Fruit fly (Drosophila melanogaster): ENCODE data around the gene Hsp67Bc.

The Hsp67Bc gene

DNA sequence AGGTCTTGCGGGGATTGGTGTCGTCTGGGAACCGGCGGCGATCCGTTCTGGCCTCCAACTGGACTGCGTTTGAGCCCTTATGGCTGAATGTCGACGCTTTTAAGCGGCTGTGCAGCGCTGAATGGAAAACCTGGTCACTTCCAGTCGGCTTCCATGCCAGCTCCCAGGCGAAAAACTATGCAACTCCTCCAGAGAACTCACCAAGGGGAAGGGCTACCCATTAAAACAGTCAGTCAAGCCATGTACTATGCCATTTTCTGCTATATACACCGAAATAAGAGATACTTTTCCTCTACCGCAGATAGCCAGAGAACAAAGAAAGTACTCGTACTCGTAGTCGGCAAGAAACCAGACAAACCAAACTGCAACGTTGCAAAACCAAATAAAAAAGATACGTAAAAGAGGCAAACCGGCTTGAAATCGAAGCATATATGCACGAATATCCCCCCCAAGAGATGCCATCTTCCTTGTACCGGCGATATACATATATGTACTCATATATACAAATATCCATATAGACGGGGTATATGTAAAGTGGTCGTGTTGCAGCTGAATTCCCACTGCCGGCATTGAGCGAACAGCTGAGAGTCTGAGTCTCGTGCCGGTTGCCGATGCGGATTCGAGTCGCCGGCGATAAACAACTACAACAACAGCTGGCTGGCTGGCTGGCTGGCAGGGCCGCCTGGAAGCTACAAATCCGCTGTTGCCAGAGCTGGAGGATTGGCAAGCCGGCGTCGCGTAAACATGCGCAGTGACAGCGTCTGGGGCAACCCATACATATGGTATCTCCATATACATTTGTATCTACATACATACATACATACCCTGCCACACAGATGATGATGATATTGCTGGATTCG lies 7.4 kb upstream of the Hsp67Bc start, which contains the start of gene Hsp67Ba:
Gene Hsp67Ba (minus strand): TSS at position 51 of the 860 bp plus-strand sequence.
- TF ChIP-seq Jra (GFP tag; optimal IDR thresholded peaks at IDR 0.05) (no peak), brk (GFP tag; optimal IDR thresholded peaks at IDR 0.05) (no peak), tai (GFP tag; optimal IDR thresholded peaks at IDR 0.05) (no peak), Vsx2 (GFP tag; optimal IDR thresholded peaks at IDR 0.05; ENCODE audit: partially characterized antibody) (no peak), HLH106 (tag; optimal IDR thresholded peaks at IDR 0.05) (no peak), Hr83 (GFP tag; optimal IDR thresholded peaks at IDR 0.05; ENCODE audit: poor library complexity, severe bottlenecking) (peak; percentile 26), CG9705 (GFP tag; optimal IDR thresholded peaks at IDR 0.05) (no peak), dsf (GFP tag; optimal IDR thresholded peaks at IDR 0.05; ENCODE audit: borderline replicate concordance) (no peak), woc (GFP tag; optimal IDR thresholded peaks at IDR 0.05) (peak; percentile 11), foxo (GFP tag; optimal IDR thresholded peaks at IDR 0.05) (no peak), Rel (GFP tag; optimal IDR thresholded peaks at IDR 0.05) (no peak), Rel (tag; optimal IDR thresholded peaks at IDR 0.05) (no peak), CrebA (GFP tag; optimal IDR thresholded peaks at IDR 0.05; ENCODE audit: borderline replicate concordance) (peak; percentile 51), lola (GFP tag; optimal IDR thresholded peaks at IDR 0.05) (no peak), fru (GFP tag; optimal IDR thresholded peaks at IDR 0.05) (peak; percentile 22), psq (GFP tag; optimal IDR thresholded peaks at IDR 0.05) (peak; percentile 49), ey (GFP tag; optimal IDR thresholded peaks at IDR 0.05) (no peak), rgr (GFP tag; optimal IDR thresholded peaks at IDR 0.05) (no peak), CG32264 (GFP tag; optimal IDR thresholded peaks at IDR 0.05) (no peak), jim (GFP tag; optimal IDR thresholded peaks at IDR 0.05) (no peak), Mio (GFP tag; optimal IDR thresholded peaks at IDR 0.05) (no peak), sage (GFP tag; optimal IDR thresholded peaks at IDR 0.05) (no peak), Abd-B (GFP tag; optimal IDR thresholded peaks at IDR 0.05) (no peak), GATAd (GFP tag; optimal IDR thresholded peaks at IDR 0.05) (no peak), N (GFP tag; optimal IDR thresholded peaks at IDR 0.05) (no peak), Sp1 (GFP tag; optimal IDR thresholded peaks at IDR 0.05) (no peak), Hr78 (GFP tag; optimal IDR thresholded peaks at IDR 0.05) (no peak), Dif (GFP tag; optimal IDR thresholded peaks at IDR 0.05; ENCODE audit: partially characterized antibody) (peak; percentile 51), dl (GFP tag; optimal IDR thresholded peaks at IDR 0.05; ENCODE audit: insufficient read depth in 1 of 2, partially characterized antibody in 2 of 2) (no peak), br (GFP tag; optimal IDR thresholded peaks at IDR 0.05) (no peak)

DNA sequence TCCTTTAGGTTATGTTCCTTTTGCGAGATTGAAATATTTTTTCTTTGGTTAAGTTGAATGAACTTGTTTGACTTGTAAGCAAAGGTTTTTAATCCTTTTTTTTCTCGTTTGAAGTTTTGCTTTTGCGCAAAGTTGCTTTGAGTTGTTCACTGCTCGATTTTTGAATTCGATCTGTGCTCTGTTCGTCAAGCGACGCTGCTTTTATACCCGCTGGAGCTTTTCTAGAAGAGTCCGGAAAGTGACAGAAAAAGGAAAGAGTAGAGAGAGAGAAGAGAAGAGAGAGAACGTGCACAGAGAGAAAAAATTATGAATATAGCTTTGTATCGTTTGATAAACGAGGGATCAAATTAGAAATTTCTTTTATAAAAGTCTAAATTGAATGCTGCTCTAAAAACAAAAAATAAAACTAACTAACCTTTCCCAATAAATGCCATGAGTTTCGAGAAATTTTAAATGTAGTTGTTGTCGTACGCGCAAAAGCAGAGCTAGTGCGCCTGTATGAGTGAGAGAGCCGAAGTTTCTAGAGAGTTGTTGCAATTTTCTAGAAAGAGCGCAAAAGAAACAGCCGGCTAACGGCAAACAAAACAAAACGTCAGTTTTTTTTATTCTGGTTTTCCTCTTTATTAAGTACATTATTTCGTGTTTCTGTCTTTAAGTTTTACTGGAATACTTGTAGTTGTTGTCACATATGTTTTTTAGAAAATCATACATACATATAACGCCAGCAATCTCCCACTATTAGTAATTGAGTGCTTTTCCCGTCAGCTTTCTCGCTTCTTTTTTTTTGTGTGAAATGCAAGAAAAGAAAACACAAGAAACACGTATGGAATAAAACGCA lies 5.1 kb upstream of the Hsp67Bc start, which contains the start of gene Hsp26:
Gene Hsp26 (minus strand): TSS at position 230 of the 838 bp plus-strand sequence.
- TF ChIP-seq tai (GFP tag; optimal IDR thresholded peaks at IDR 0.05) (no peak), usp (GFP tag; optimal IDR thresholded peaks at IDR 0.05) (no peak), jim (GFP tag; optimal IDR thresholded peaks at IDR 0.05) (peak; percentile 79), Hr83 (GFP tag; optimal IDR thresholded peaks at IDR 0.05; ENCODE audit: poor library complexity, severe bottlenecking) (peak; percentile 6), CG32264 (GFP tag; optimal IDR thresholded peaks at IDR 0.05) (peak; percentile 86), dl (GFP tag; optimal IDR thresholded peaks at IDR 0.05; ENCODE audit: insufficient read depth in 1 of 2, partially characterized antibody in 2 of 2) (peak; percentile 23 to 25), h (GFP tag; optimal IDR thresholded peaks at IDR 0.05) (peak; percentile 97), Abd-B (GFP tag; optimal IDR thresholded peaks at IDR 0.05) (no peak), Myc (optimal IDR thresholded peaks at IDR 0.05) (no peak), brk (GFP tag; optimal IDR thresholded peaks at IDR 0.05) (peak; percentile 97), Mio (GFP tag; optimal IDR thresholded peaks at IDR 0.05) (peak; percentile 30), psq (GFP tag; optimal IDR thresholded peaks at IDR 0.05) (peak; percentile 94), Dfd (GFP tag; optimal IDR thresholded peaks at IDR 0.05) (no peak), woc (GFP tag; optimal IDR thresholded peaks at IDR 0.05) (peak; percentile 92), CG9705 (GFP tag; optimal IDR thresholded peaks at IDR 0.05) (no peak), Hr78 (GFP tag; optimal IDR thresholded peaks at IDR 0.05) (no peak), lola (GFP tag; optimal IDR thresholded peaks at IDR 0.05) (no peak), CrebA (GFP tag; optimal IDR thresholded peaks at IDR 0.05; ENCODE audit: borderline replicate concordance) (no peak), ey (GFP tag; optimal IDR thresholded peaks at IDR 0.05) (peak; percentile 96), Dif (GFP tag; optimal IDR thresholded peaks at IDR 0.05; ENCODE audit: partially characterized antibody) (peak; percentile 66), rgr (GFP tag; optimal IDR thresholded peaks at IDR 0.05) (peak; percentile 96), GATAd (GFP tag; optimal IDR thresholded peaks at IDR 0.05) (no peak), sage (GFP tag; optimal IDR thresholded peaks at IDR 0.05) (peak; percentile 89), Vsx2 (GFP tag; optimal IDR thresholded peaks at IDR 0.05; ENCODE audit: partially characterized antibody) (peak; percentile 67), br (GFP tag; optimal IDR thresholded peaks at IDR 0.05) (peak; percentile 95), pan (optimal IDR thresholded peaks at IDR 0.05) (no peak), Jra (GFP tag; optimal IDR thresholded peaks at IDR 0.05) (peak; percentile 87), foxo (GFP tag; optimal IDR thresholded peaks at IDR 0.05) (peak; percentile 52 to 94), OdsH (GFP tag; optimal IDR thresholded peaks at IDR 0.05) (peak; percentile 96), fru (GFP tag; optimal IDR thresholded peaks at IDR 0.05) (peak; percentile 95), sv (GFP tag; optimal IDR thresholded peaks at IDR 0.05) (peak; percentile 75), Rel (GFP tag; optimal IDR thresholded peaks at IDR 0.05) (peak; percentile 0), Rel (tag; optimal IDR thresholded peaks at IDR 0.05) (peak; percentile 52), Sp1 (GFP tag; optimal IDR thresholded peaks at IDR 0.05) (peak; percentile 89), Hnf4 (GFP tag; optimal IDR thresholded peaks at IDR 0.05) (peak; percentile 93), dmrt93B (GFP tag; optimal IDR thresholded peaks at IDR 0.05) (peak; percentile 60), N (GFP tag; optimal IDR thresholded peaks at IDR 0.05) (no peak), dsf (GFP tag; optimal IDR thresholded peaks at IDR 0.05; ENCODE audit: borderline replicate concordance) (peak; percentile 59), HLH106 (tag; optimal IDR thresholded peaks at IDR 0.05) (peak; percentile 84)
